Worm (Caenorhabditis elegans) whole organism, midembryonic: ENCODE measurements around the gene mans-2.

Experiments used
- T22C8.4 ChIP-seq: fragments of 200-800 bp; sonication (Bioruptor generic); IDR thresholded peaks from 2 replicates; pipeline ENCODE4 v1.3.6; 2022; ENCODE audit warnings: missing genetic modification characterization, missing compliant biosample characterization
- flt-1 ChIP-seq: fragments of 200-800 bp; sonication (Bioruptor generic); IDR thresholded peaks from 2 replicates; pipeline ENCODE4 v1.3.6; 2022; ENCODE audit warnings: missing genetic modification characterization, missing compliant biosample characterization
- klf-2 ChIP-seq: fragments of 200-800 bp; sonication (Bioruptor generic); conservative IDR thresholded peaks from 2 replicates; pipeline ENCODE4 v1.3.6; 2022; ENCODE audit warnings: missing genetic modification reagents, missing genetic modification characterization, missing compliant biosample characterization

- TF ChIP-seq klf-2 (GFP tag; lab: Robert Waterston, UW) (no peak), flt-1 (GFP tag; lab: Robert Waterston, UW) (no peak), T22C8.4 (GFP tag; lab: Robert Waterston, UW) (no peak)
Observed at ce11 chrV:12026878-12027477, 41.7 kb upstream of the mans-2 start.
